Worm (Caenorhabditis elegans) whole organism, young adult: ENCODE data around the gene idpp-3.

Source experiments
- F10E7.11 ChIP-seq: sonication (generic microtip); optimal IDR thresholded peaks from 2 replicates; lab custom pipeline; 2017; ENCODE audit warnings: mild to moderate bottlenecking, missing genetic modification characterization, moderate library complexity, missing compliant biosample characterization
- F39B2.1 ChIP-seq: fragments of 200-800 bp; sonication (Bioruptor generic); IDR thresholded peaks from 2 replicates; pipeline ENCODE4 v1.3.6; 2022; ENCODE audit warnings: missing genetic modification reagents, missing genetic modification characterization, missing compliant biosample characterization
- dpl-1 ChIP-seq: fragments of 150-350 bp; optimal IDR thresholded peaks from 2 replicates; lab custom pipeline; 2014; ENCODE audit warnings: missing biosample characterization, missing genetic modification reagents, missing genetic modification characterization
- pha-4 ChIP-seq: fragments of 150-350 bp; sonication (generic microtip); optimal IDR thresholded peaks from 2 replicates; lab custom pipeline; 2014; ENCODE audit warnings: missing biosample characterization, missing genetic modification reagents, missing genetic modification characterization
- ztf-6 ChIP-seq: fragments of 200-800 bp; sonication (Bioruptor generic); IDR thresholded peaks from 2 replicates; pipeline ENCODE4 v1.3.6; 2022; ENCODE audit warnings: missing genetic modification reagents, missing genetic modification characterization, missing compliant biosample characterization

DNA sequence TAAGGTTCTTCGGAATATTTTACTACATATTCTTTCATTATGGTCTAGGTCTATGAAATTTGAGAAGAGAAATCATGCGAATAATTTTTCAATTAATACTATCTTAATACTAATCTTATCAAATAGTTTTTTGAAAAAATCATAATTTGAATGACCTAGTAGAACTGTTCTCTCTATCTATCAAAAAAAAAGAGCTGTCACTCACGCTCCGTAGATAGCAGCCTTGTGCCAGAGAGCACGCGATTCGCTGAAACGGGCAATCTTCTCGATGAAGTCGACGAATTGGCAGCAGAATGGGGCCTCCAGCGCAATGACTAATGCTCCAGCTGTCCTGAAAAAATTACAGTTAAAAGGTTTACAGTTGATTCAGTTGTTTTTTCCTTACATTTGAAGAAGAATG, 8.2 kb upstream of the idpp-3 start:
- TF ChIP-seq dpl-1 (GFP tag; lab: Kevin White, UChicago), result no peak
- no peak for TF ChIP-seq F10E7.11
- TF ChIP-seq ztf-6, result no peak
- TF ChIP-seq F39B2.1 (GFP tag; lab: Robert Waterston, UW), result no peak
- no peak for TF ChIP-seq pha-4 (tag; lab: Kevin White, UChicago)
